Fruit fly (Drosophila melanogaster) whole organism, pupa: ENCODE results near the gene CG13875.

ENCODE experiments used
- CG10348 ChIP-seq: fragments of 200-800 bp; sonication (Bioruptor generic); IDR thresholded peaks from 2 replicates; pipeline ENCODE4 v1.3.6; 2022; ENCODE audit warnings: missing biosample characterization, missing genetic modification characterization
- CG17806 ChIP-seq: fragments of 200-800 bp; sonication (Bioruptor generic); optimal IDR thresholded peaks from 2 replicates; lab custom pipeline; 2018; ENCODE audit warnings: missing biosample characterization, mild to moderate bottlenecking, missing genetic modification characterization, moderate library complexity
- CG32121 ChIP-seq: fragments of 200-800 bp; sonication (Bioruptor generic); IDR thresholded peaks from 2 replicates; pipeline ENCODE4 v1.3.6; 2022; ENCODE audit warnings: missing biosample characterization, missing genetic modification characterization
- CG4496 ChIP-seq: fragments of 200-800 bp; sonication (Bioruptor generic); IDR thresholded peaks from 3 replicates; pipeline ENCODE4 v1.3.6; 2022; ENCODE audit warnings: missing biosample characterization, missing genetic modification characterization
- CG8301 ChIP-seq: fragments of 200-800 bp; sonication (Bioruptor generic); optimal IDR thresholded peaks from 2 replicates; lab custom pipeline; 2018; ENCODE audit warnings: missing biosample characterization, mild to moderate bottlenecking, missing genetic modification characterization
- CG9948 ChIP-seq: fragments of 200-800 bp; sonication (Bioruptor generic); optimal IDR thresholded peaks from 2 replicates; lab custom pipeline; 2018; ENCODE audit warnings: missing biosample characterization, mild to moderate bottlenecking, missing genetic modification characterization, moderate library complexity
- EcR ChIP-seq: fragments of 200-800 bp; sonication (Bioruptor generic); optimal IDR thresholded peaks from 3 replicates; lab custom pipeline; 2019; ENCODE audit warnings: missing biosample characterization, missing genetic modification characterization, mild to moderate bottlenecking, moderate library complexity, missing genetic modification reagents
- Pif1A ChIP-seq: fragments of 200-800 bp; sonication (Bioruptor generic); optimal IDR thresholded peaks from 3 replicates; lab custom pipeline; 2016; ENCODE audit warnings: missing biosample characterization, missing genetic modification characterization
- Pif1B ChIP-seq: fragments of 200-800 bp; sonication (Bioruptor generic); optimal IDR thresholded peaks from 3 replicates; lab custom pipeline; 2016; ENCODE audit warnings: missing biosample characterization, missing genetic modification characterization
- Snoo ChIP-seq: fragments of 200-800 bp; sonication (Bioruptor generic); optimal IDR thresholded peaks from 3 replicates; lab custom pipeline; 2017; ENCODE audit warnings: missing biosample characterization, mild to moderate bottlenecking, missing genetic modification characterization, inconsistent platforms
- fd96Ca ChIP-seq: fragments of 200-800 bp; sonication (Bioruptor generic); IDR thresholded peaks from 3 replicates; pipeline ENCODE4 v1.3.6; 2022; ENCODE audit warnings: missing biosample characterization, missing genetic modification characterization
- gl ChIP-seq: fragments of 200-800 bp; sonication (Bioruptor generic); optimal IDR thresholded peaks from 2 replicates; lab custom pipeline; 2018; ENCODE audit warnings: missing biosample characterization, mild to moderate bottlenecking, missing genetic modification characterization
- rn ChIP-seq: fragments of 200-800 bp; sonication (Bioruptor generic); IDR thresholded peaks from 2 replicates; pipeline ENCODE4 v1.3.6; 2022; ENCODE audit warnings: missing biosample characterization, missing genetic modification characterization

- TF ChIP-seq EcR (GFP tag; lab: Kevin White, UChicago) (no peak), CG4496 (GFP tag; lab: Robert Waterston, UW) (no peak), Pif1A (no peak), CG17806 (tag; lab: Kevin White, UChicago) (no peak), Pif1B (GFP tag; lab: Kevin White, UChicago) (no peak), gl (tag; lab: Kevin White, UChicago) (no peak), Snoo (tag; lab: Kevin White, UChicago) (no peak), CG8301 (tag; lab: Kevin White, UChicago) (no peak), fd96Ca (no peak), CG10348 (GFP tag; lab: Robert Waterston, UW) (no peak), CG32121 (GFP tag; lab: Robert Waterston, UW) (no peak), rn (GFP tag; lab: Robert Waterston, UW) (no peak), CG9948 (tag; lab: Kevin White, UChicago) (no peak)
These were observed 22.0 kb upstream of the CG13875 start for dm6 chr3L:157674-158179.
